Fruit fly (Drosophila melanogaster) whole organism, adult: ENCODE results near the gene Wnt5.

Experiments used
- CG11617 ChIP-seq: fragments of 200-800 bp; sonication (Bioruptor generic); optimal IDR thresholded peaks from 2 replicates; lab custom pipeline; 2017; ENCODE audit warnings: mild to moderate bottlenecking, missing biosample characterization, missing genetic modification reagents, missing genetic modification characterization
- CG12768 ChIP-seq: fragments of 200-800 bp; sonication (Bioruptor generic); optimal IDR thresholded peaks from 2 replicates; lab custom pipeline; 2017; ENCODE audit warnings: missing biosample characterization, missing genetic modification characterization, mild to moderate bottlenecking, moderate library complexity, missing genetic modification reagents
- CG14711 ChIP-seq: fragments of 200-800 bp; sonication (Bioruptor generic); optimal IDR thresholded peaks from 2 replicates; lab custom pipeline; 2018; ENCODE audit warnings: missing biosample characterization, mild to moderate bottlenecking, missing genetic modification characterization, moderate library complexity
- CG1620 ChIP-seq: fragments of 200-800 bp; sonication (Bioruptor generic); optimal IDR thresholded peaks from 2 replicates; lab custom pipeline; 2016; ENCODE audit warnings: missing biosample characterization, missing genetic modification characterization
- CG33017 ChIP-seq: fragments of 200-800 bp; sonication (Bioruptor generic); optimal IDR thresholded peaks from 2 replicates; lab custom pipeline; 2018; ENCODE audit warnings: missing biosample characterization, mild to moderate bottlenecking, missing genetic modification characterization, moderate library complexity
- CG5204 ChIP-seq: fragments of 200-800 bp; sonication (Bioruptor generic); optimal IDR thresholded peaks from 2 replicates; lab custom pipeline; 2016; ENCODE audit warnings: missing biosample characterization, missing genetic modification characterization
- CG7045 ChIP-seq: fragments of 200-800 bp; sonication (Bioruptor generic); optimal IDR thresholded peaks from 2 replicates; lab custom pipeline; 2017; ENCODE audit warnings: missing biosample characterization, mild to moderate bottlenecking, missing genetic modification characterization
- CG7101 ChIP-seq: fragments of 200-800 bp; sonication (Bioruptor generic); optimal IDR thresholded peaks from 2 replicates; lab custom pipeline; 2018; ENCODE audit warnings: missing biosample characterization, mild to moderate bottlenecking, missing genetic modification characterization, moderate library complexity
- Clk ChIP-seq: fragments of 200-800 bp; sonication (Bioruptor generic); optimal IDR thresholded peaks from 2 replicates; lab custom pipeline; 2017; ENCODE audit warnings: missing biosample characterization, missing genetic modification characterization
- Crg-1 ChIP-seq: fragments of 200-800 bp; sonication (Bioruptor generic); optimal IDR thresholded peaks from 2 replicates; lab custom pipeline; 2016; ENCODE audit warnings: missing biosample characterization, missing genetic modification characterization
- Hr96 ChIP-seq: fragments of 200-800 bp; sonication (Bioruptor generic); optimal IDR thresholded peaks from 2 replicates; lab custom pipeline; 2016; ENCODE audit warnings: missing biosample characterization, missing genetic modification characterization
- Mnt ChIP-seq: fragments of 200-800 bp; sonication (Bioruptor generic); optimal IDR thresholded peaks from 2 replicates; lab custom pipeline; 2016; ENCODE audit warnings: missing biosample characterization, mild to moderate bottlenecking, missing genetic modification characterization
- bab1 ChIP-seq: fragments of 200-800 bp; sonication (Bioruptor generic); optimal IDR thresholded peaks from 3 replicates; lab custom pipeline; 2019; ENCODE audit warnings: missing biosample characterization, mild to moderate bottlenecking, missing genetic modification characterization, moderate library complexity
- cic ChIP-seq: fragments of 200-800 bp; sonication (Bioruptor generic); optimal IDR thresholded peaks from 2 replicates; lab custom pipeline; 2017; ENCODE audit warnings: missing biosample characterization, mild to moderate bottlenecking, missing genetic modification characterization, moderate library complexity
- cnc ChIP-seq, 2 experiments: fragments of >200 bp; optimal IDR thresholded peaks; 2 replicates each; lab custom pipeline; 2017
- kay ChIP-seq: fragments of 200-800 bp; sonication (Bioruptor generic); peaks from one replicate; lab custom pipeline; 2016; ENCODE audit warnings: missing biosample characterization, missing genetic modification characterization, borderline replicate concordance
- ovo ChIP-seq: fragments of 200-800 bp; sonication (Bioruptor generic); optimal IDR thresholded peaks from 2 replicates; lab custom pipeline; 2016; ENCODE audit warnings: missing biosample characterization, missing genetic modification characterization
- pad ChIP-seq: fragments of 200-800 bp; sonication (Bioruptor generic); optimal IDR thresholded peaks from 3 replicates; lab custom pipeline; 2017; ENCODE audit warnings: missing biosample characterization, missing genetic modification characterization, mild to moderate bottlenecking, moderate library complexity, missing genetic modification reagents
- tj ChIP-seq: fragments of 200-800 bp; sonication (Bioruptor generic); optimal IDR thresholded peaks from 3 replicates; lab custom pipeline; 2017; ENCODE audit warnings: missing biosample characterization, mild to moderate bottlenecking, missing genetic modification characterization, moderate library complexity
- toe ChIP-seq: fragments of 200-800 bp; sonication (Bioruptor generic); optimal IDR thresholded peaks from 2 replicates; lab custom pipeline; 2016; ENCODE audit warnings: missing biosample characterization, missing genetic modification characterization

The Wnt5 gene

dm6 chrX:18508565-18508964, 3.4 kb upstream of the Wnt5 start:
- no peak for TF ChIP-seq CG7101 (tag; lab: Kevin White, UChicago)
- no peak for TF ChIP-seq CG7045 (GFP tag; lab: Kevin White, UChicago)
- TF ChIP-seq CG5204 (GFP tag; lab: Kevin White, UChicago), result no peak
- TF ChIP-seq pad (GFP tag; lab: Kevin White, UChicago), result no peak
- no peak for TF ChIP-seq CG11617
- no peak for TF ChIP-seq Crg-1 (GFP tag; lab: Kevin White, UChicago)
- TF ChIP-seq CG1620 (GFP tag; lab: Kevin White, UChicago), result no peak
- TF ChIP-seq CG14711, result no peak
- no peak for TF ChIP-seq CG33017 (tag; lab: Kevin White, UChicago)

dm6 chrX:18506639-18507528, 1.7 kb upstream of the Wnt5 start:
- TF ChIP-seq CG7101 (tag; lab: Kevin White, UChicago) (no peak), CG5204 (GFP tag; lab: Kevin White, UChicago) (no peak), CG33017 (tag; lab: Kevin White, UChicago) (no peak), cnc (optimal IDR thresholded peaks at IDR 0.05; lab: Kevin White, UChicago) (no peak), Mnt (GFP tag; lab: Kevin White, UChicago) (no peak), CG11617 (peak; percentile 31), bab1 (GFP tag; lab: Kevin White, UChicago) (no peak), ovo (GFP tag; lab: Kevin White, UChicago) (no peak), CG12768 (no peak), cic (GFP tag; lab: Kevin White, UChicago) (no peak), CG14711 (peak; percentile 24), tj (GFP tag; lab: Kevin White, UChicago) (peak; percentile 5), toe (GFP tag; lab: Kevin White, UChicago) (no peak), Clk (no peak), kay (no peak), CG1620 (GFP tag; lab: Kevin White, UChicago) (no peak), Crg-1 (GFP tag; lab: Kevin White, UChicago) (no peak), pad (GFP tag; lab: Kevin White, UChicago) (peak; percentile 99), Hr96 (GFP tag; lab: Kevin White, UChicago) (peak; percentile 20), CG7045 (GFP tag; lab: Kevin White, UChicago) (no peak)

DNA sequence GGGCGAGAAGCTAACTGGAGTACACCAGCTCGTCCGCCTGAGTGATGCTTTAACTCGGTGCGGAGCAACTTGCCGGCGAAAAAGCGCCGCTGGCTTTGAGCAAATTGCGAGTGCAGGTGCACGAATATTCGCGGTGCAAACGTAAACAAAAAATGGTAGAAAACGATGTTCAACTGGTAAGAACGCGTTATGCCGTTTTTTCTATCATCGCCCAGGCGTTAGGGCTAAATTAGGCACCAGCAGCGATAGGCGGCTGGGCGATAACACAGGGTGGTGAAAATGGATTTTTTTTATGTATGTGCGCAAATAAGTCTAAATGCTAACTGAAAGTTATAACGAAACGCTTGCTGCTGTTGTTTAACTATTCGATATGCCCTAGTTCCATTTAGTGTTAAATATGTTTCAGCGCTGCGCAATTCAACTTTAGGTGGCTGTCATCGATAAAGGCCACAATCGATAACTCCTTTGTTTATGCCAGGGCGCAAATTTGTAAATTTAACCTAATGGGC, 5.5 kb downstream of the Wnt5 start, which contains the start of the genes Pgant7 and Xrcc2:
Pgant7 (minus strand) TSS at position 308 of the 509 bp plus-strand sequence.
Xrcc2 (plus strand) TSS at position 449 of the 509 bp plus-strand sequence.
- TF ChIP-seq Crg-1 (GFP tag; lab: Kevin White, UChicago), result no peak
- TF ChIP-seq bab1 (GFP tag; lab: Kevin White, UChicago), result peak; percentile 6
- no peak for TF ChIP-seq toe (GFP tag; lab: Kevin White, UChicago)
- peak; percentile 25 for TF ChIP-seq Mnt (GFP tag; lab: Kevin White, UChicago)
- no peak for TF ChIP-seq cic (GFP tag; lab: Kevin White, UChicago)
- TF ChIP-seq CG7045 (GFP tag; lab: Kevin White, UChicago), result no peak
- TF ChIP-seq Clk, result no peak
- TF ChIP-seq cnc (optimal IDR thresholded peaks at IDR 0.05; lab: Kevin White, UChicago), result no peak
- TF ChIP-seq CG1620 (GFP tag; lab: Kevin White, UChicago), result no peak
- TF ChIP-seq tj (GFP tag; lab: Kevin White, UChicago), result peak; percentile 83
- TF ChIP-seq pad (GFP tag; lab: Kevin White, UChicago), result no peak
- no peak for TF ChIP-seq CG33017 (tag; lab: Kevin White, UChicago)
- no peak for TF ChIP-seq CG11617

dm6 chrX:18494165-18494740, 11.0 kb downstream of the Wnt5 start, which contains the start of gene CG15043:
CG15043 (minus strand) TSS chrX:18494168.
- TF ChIP-seq pad (GFP tag; lab: Kevin White, UChicago) (peak; percentile 28), cnc (optimal IDR thresholded peaks at IDR 0.05; lab: Kevin White, UChicago) (no peak), CG14711 (peak; percentile 48), CG7101 (tag; lab: Kevin White, UChicago) (peak; percentile 58)

dm6 chrX:18491941-18492340, 13.3 kb downstream of the Wnt5 start, which contains the start of gene CG15044:
CG15044 (minus strand) TSS chrX:18492006.
- no peak for TF ChIP-seq CG12768
- TF ChIP-seq bab1 (GFP tag; lab: Kevin White, UChicago), result no peak
- TF ChIP-seq pad (GFP tag; lab: Kevin White, UChicago), result no peak
- no peak for TF ChIP-seq Crg-1 (GFP tag; lab: Kevin White, UChicago)
- TF ChIP-seq CG14711, result no peak
- no peak for TF ChIP-seq CG5204 (GFP tag; lab: Kevin White, UChicago)
- TF ChIP-seq Mnt (GFP tag; lab: Kevin White, UChicago), result no peak
- TF ChIP-seq CG7101 (tag; lab: Kevin White, UChicago), result no peak
- no peak for TF ChIP-seq Hr96 (GFP tag; lab: Kevin White, UChicago)
- TF ChIP-seq cnc (optimal IDR thresholded peaks at IDR 0.05; lab: Kevin White, UChicago), result no peak
- no peak for TF ChIP-seq CG33017 (tag; lab: Kevin White, UChicago)
- no peak for TF ChIP-seq Clk
- no peak for TF ChIP-seq tj (GFP tag; lab: Kevin White, UChicago)
